Worm (Caenorhabditis elegans) whole organism, young adult: ENCODE results near the gene Y22D7AL.10.

Source experiments
- B0019.2 ChIP-seq: fragments of 200-800 bp; sonication (Bioruptor generic); conservative IDR thresholded peaks from 2 replicates; pipeline ENCODE4 v1.3.6; 2022; ENCODE audit warnings: missing genetic modification reagents, missing genetic modification characterization, missing compliant biosample characterization
- D2030.7 ChIP-seq: fragments of 200-800 bp; sonication (Bioruptor generic); IDR thresholded peaks from 2 replicates; pipeline ENCODE4 v1.3.6; 2022; ENCODE audit warnings: missing genetic modification reagents, missing genetic modification characterization, missing compliant biosample characterization
- F10E7.11 ChIP-seq: sonication (generic microtip); optimal IDR thresholded peaks from 2 replicates; lab custom pipeline; 2017; ENCODE audit warnings: mild to moderate bottlenecking, missing genetic modification characterization, moderate library complexity, missing compliant biosample characterization
- F23B12.7 ChIP-seq: sonication (generic microtip); optimal IDR thresholded peaks from 2 replicates; lab custom pipeline; 2017; ENCODE audit warnings: missing genetic modification characterization, mild to moderate bottlenecking, missing compliant biosample characterization, antibody characterized with exemption, moderate library complexity; ENCODE audit not compliant: insufficient read depth
- F37B4.10 ChIP-seq: fragments of 200-800 bp; sonication (Bioruptor generic); IDR thresholded peaks from 2 replicates; pipeline ENCODE4 v1.3.6; 2022; ENCODE audit warnings: missing genetic modification characterization, missing compliant biosample characterization
- F55B11.4 ChIP-seq: sonication (generic microtip); optimal IDR thresholded peaks from 2 replicates; lab custom pipeline; 2016; ENCODE audit warnings: missing compliant biosample characterization, missing genetic modification characterization, borderline replicate concordance; ENCODE audit not compliant: insufficient read depth
- K11D2.4 ChIP-seq: fragments of 200-800 bp; sonication (Bioruptor generic); IDR thresholded peaks from 2 replicates; pipeline ENCODE4 v1.3.6; 2022; ENCODE audit warnings: missing genetic modification reagents, missing genetic modification characterization, missing compliant biosample characterization
- T26A5.8 ChIP-seq: sonication (generic microtip); optimal IDR thresholded peaks from 2 replicates; lab custom pipeline; 2016; ENCODE audit warnings: missing genetic modification characterization, missing compliant biosample characterization
- Y79H2A.3 ChIP-seq: fragments of 200-800 bp; sonication (Bioruptor generic); conservative IDR thresholded peaks from 2 replicates; pipeline ENCODE4 v1.3.6; 2022; ENCODE audit warnings: missing genetic modification reagents, missing genetic modification characterization, missing compliant biosample characterization
- akir-1 ChIP-seq: fragments of 200-800 bp; sonication (Bioruptor generic); optimal IDR thresholded peaks from 2 replicates; lab custom pipeline; 2018; ENCODE audit warnings: mild to moderate bottlenecking, missing genetic modification characterization, moderate library complexity, missing compliant biosample characterization
- athp-1 ChIP-seq: sonication (generic microtip); optimal IDR thresholded peaks from 2 replicates; lab custom pipeline; 2017; ENCODE audit warnings: mild to moderate bottlenecking, missing genetic modification characterization, missing compliant biosample characterization
- attf-6 ChIP-seq: fragments of 200-800 bp; sonication (Bioruptor generic); IDR thresholded peaks from 2 replicates; pipeline ENCODE4 v1.3.6; 2022; ENCODE audit warnings: missing genetic modification reagents, missing genetic modification characterization, missing compliant biosample characterization
- bed-2 ChIP-seq: fragments of 200-800 bp; sonication (Bioruptor generic); IDR thresholded peaks from 2 replicates; pipeline ENCODE4 v1.3.6; 2022; ENCODE audit warnings: missing genetic modification reagents, missing genetic modification characterization, missing compliant biosample characterization
- ceh-40 ChIP-seq: fragments of 200-800 bp; sonication (Bioruptor generic); IDR thresholded peaks from 2 replicates; pipeline ENCODE4 v1.3.6; 2022; ENCODE audit warnings: missing genetic modification characterization, missing compliant biosample characterization
- ceh-58 ChIP-seq: fragments of 200-800 bp; sonication (Bioruptor generic); IDR thresholded peaks from 2 replicates; pipeline ENCODE4 v1.3.6; 2022; ENCODE audit warnings: missing genetic modification characterization, missing compliant biosample characterization
- ceh-91 ChIP-seq: fragments of 200-800 bp; sonication (Bioruptor generic); IDR thresholded peaks from 2 replicates; pipeline ENCODE4 v1.3.6; 2022; ENCODE audit warnings: missing genetic modification reagents, missing genetic modification characterization, missing compliant biosample characterization
- dpff-1 ChIP-seq: sonication (generic microtip); optimal IDR thresholded peaks from 2 replicates; lab custom pipeline; 2017; ENCODE audit warnings: mild to moderate bottlenecking, missing genetic modification characterization, missing compliant biosample characterization
- efl-1 ChIP-seq: fragments of 150-350 bp; optimal IDR thresholded peaks from 2 replicates; lab custom pipeline; 2014; ENCODE audit warnings: missing biosample characterization, missing genetic modification reagents, missing genetic modification characterization
- egl-18 ChIP-seq: fragments of 200-800 bp; sonication (Bioruptor generic); IDR thresholded peaks from 2 replicates; pipeline ENCODE4 v1.3.6; 2022; ENCODE audit warnings: missing genetic modification reagents, missing genetic modification characterization, missing compliant biosample characterization
- ekl-4 ChIP-seq: fragments of 200-800 bp; sonication (Bioruptor generic); IDR thresholded peaks from 2 replicates; pipeline ENCODE4 v1.3.6; 2022; ENCODE audit warnings: missing genetic modification reagents, missing genetic modification characterization, missing compliant biosample characterization
- fkh-3 ChIP-seq: sonication (generic microtip); optimal IDR thresholded peaks from 2 replicates; lab custom pipeline; 2016; ENCODE audit warnings: mild to moderate bottlenecking, missing genetic modification characterization, missing compliant biosample characterization
- hmg-1.2 ChIP-seq: fragments of 200-800 bp; sonication (Bioruptor generic); IDR thresholded peaks from 2 replicates; pipeline ENCODE4 v1.3.6; 2022; ENCODE audit warnings: missing genetic modification reagents, missing genetic modification characterization, missing compliant biosample characterization
- hrde-1 ChIP-seq: sonication (generic microtip); optimal IDR thresholded peaks from 2 replicates; lab custom pipeline; 2016; ENCODE audit warnings: missing genetic modification characterization, mild to moderate bottlenecking, missing compliant biosample characterization, moderate library complexity, missing genotype, missing genetic modification reagents, borderline replicate concordance
- lin-26 ChIP-seq: fragments of 200-800 bp; sonication (Bioruptor generic); IDR thresholded peaks from 2 replicates; pipeline ENCODE4 v1.3.6; 2022; ENCODE audit warnings: missing genetic modification reagents, missing genetic modification characterization, missing compliant biosample characterization
- lin-54 ChIP-seq: fragments of 200-800 bp; sonication (Bioruptor generic); optimal IDR thresholded peaks from 2 replicates; lab custom pipeline; 2018; ENCODE audit warnings: mild to moderate bottlenecking, missing genetic modification characterization, missing compliant biosample characterization
- madf-3 ChIP-seq: fragments of 200-800 bp; sonication (Bioruptor generic); IDR thresholded peaks from 2 replicates; pipeline ENCODE4 v1.3.6; 2022; ENCODE audit warnings: missing genetic modification reagents, missing genetic modification characterization, missing compliant biosample characterization
- madf-6 ChIP-seq: fragments of 200-800 bp; sonication (Bioruptor generic); IDR thresholded peaks from 2 replicates; pipeline ENCODE4 v1.3.6; 2022; ENCODE audit warnings: missing genetic modification reagents, missing genetic modification characterization, missing compliant biosample characterization
- madf-8 ChIP-seq: fragments of 200-800 bp; sonication (Bioruptor generic); conservative IDR thresholded peaks from 2 replicates; pipeline ENCODE4 v1.3.6; 2022; ENCODE audit warnings: missing genetic modification reagents, missing genetic modification characterization, missing compliant biosample characterization
- mes-4 ChIP-seq: sonication (generic microtip); optimal IDR thresholded peaks from 2 replicates; lab custom pipeline; 2016; ENCODE audit warnings: missing genotype, missing genetic modification characterization, missing compliant biosample characterization
- nfya-1 ChIP-seq: sonication (generic microtip); optimal IDR thresholded peaks from 2 replicates; lab custom pipeline; 2017; ENCODE audit warnings: antibody characterized with exemption, missing compliant biosample characterization, missing genetic modification characterization, borderline replicate concordance; ENCODE audit not compliant: insufficient read depth
- nfya-2 ChIP-seq: fragments of 200-800 bp; sonication (Bioruptor generic); IDR thresholded peaks from 2 replicates; pipeline ENCODE4 v1.3.6; 2022; ENCODE audit warnings: missing genetic modification reagents, missing genetic modification characterization, missing compliant biosample characterization
- nfyb-1 ChIP-seq: fragments of 200-800 bp; sonication (Bioruptor generic); IDR thresholded peaks from 2 replicates; pipeline ENCODE4 v1.3.6; 2022; ENCODE audit warnings: missing genetic modification reagents, missing genetic modification characterization, missing compliant biosample characterization
- nhr-179 ChIP-seq: sonication (generic microtip); optimal IDR thresholded peaks from 2 replicates; lab custom pipeline; 2016; ENCODE audit warnings: mild to moderate bottlenecking, missing genetic modification characterization, missing compliant biosample characterization
- nhr-80 ChIP-seq: sonication (generic microtip); optimal IDR thresholded peaks from 2 replicates; lab custom pipeline; 2016; ENCODE audit warnings: missing genetic modification characterization, missing compliant biosample characterization
- tbp1 ChIP-seq: fragments of 200-800 bp; sonication (Bioruptor generic); optimal IDR thresholded peaks from 2 replicates; lab custom pipeline; 2018; ENCODE audit warnings: mild to moderate bottlenecking, missing genetic modification characterization, missing compliant biosample characterization
- unc-130 ChIP-seq: sonication (generic microtip); optimal IDR thresholded peaks from 2 replicates; lab custom pipeline; 2016; ENCODE audit warnings: missing genetic modification reagents, missing genetic modification characterization, missing compliant biosample characterization
- unc-62 ChIP-seq: fragments of 150-350 bp; optimal IDR thresholded peaks from 2 replicates; lab custom pipeline; 2014; ENCODE audit warnings: missing biosample characterization, missing genetic modification reagents, missing genetic modification characterization
- zfh-2 ChIP-seq: fragments of 200-800 bp; sonication (Bioruptor generic); conservative IDR thresholded peaks from 2 replicates; pipeline ENCODE4 v1.3.6; 2022; ENCODE audit warnings: missing genetic modification reagents, missing genetic modification characterization, missing compliant biosample characterization
- zim-3 ChIP-seq: sonication (generic microtip); optimal IDR thresholded peaks from 2 replicates; lab custom pipeline; 2017; ENCODE audit warnings: mild to moderate bottlenecking, missing genetic modification characterization, moderate library complexity, missing compliant biosample characterization
- ztf-18 ChIP-seq: sonication (generic microtip); optimal IDR thresholded peaks from 2 replicates; lab custom pipeline; 2016; ENCODE audit warnings: missing genotype, mild to moderate bottlenecking, missing genetic modification characterization, missing compliant biosample characterization

Gene Y22D7AL.10

DNA sequence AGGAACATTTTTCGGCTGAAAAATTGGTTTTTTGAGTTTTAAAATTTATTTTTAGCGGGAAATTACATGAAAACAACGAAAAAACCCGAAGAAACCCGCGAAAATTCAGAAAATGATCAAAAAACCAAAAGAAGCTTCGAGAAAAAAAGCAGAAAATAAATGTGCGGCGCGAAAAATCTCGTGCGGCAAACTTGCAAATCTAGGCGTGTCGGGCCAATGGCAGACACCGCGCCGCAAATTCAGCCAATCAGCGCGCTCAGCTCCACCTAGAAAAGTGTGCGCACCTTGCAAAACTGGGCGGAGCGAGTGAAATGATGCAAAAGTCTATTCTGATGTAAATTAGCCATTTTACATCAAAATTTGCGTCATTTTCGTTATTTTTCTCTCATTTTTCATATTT lies at the start of gene Y22D7AL.10 (continued):
- TF ChIP-seq K11D2.4 (GFP tag; lab: Robert Waterston, UW) (peak; percentile 97), nfya-1 (tag; lab: Kevin White, UChicago) (no peak), tbp1 (GFP tag; lab: Kevin White, UChicago) (peak; percentile 80), T26A5.8 (tag; lab: Kevin White, UChicago) (peak; percentile 73), unc-130 (GFP tag; lab: Kevin White, UChicago) (peak; percentile 98), hrde-1 (peak; percentile 96), B0019.2 (GFP tag; lab: Robert Waterston, UW) (peak; percentile 91), ceh-58 (GFP tag; lab: Robert Waterston, UW) (no peak; the same call in 1 of the 2 replicates), mes-4 (tag; lab: Kevin White, UChicago) (peak; percentile 56), attf-6 (GFP tag; lab: Robert Waterston, UW) (peak; percentile 87), ztf-18 (tag; lab: Kevin White, UChicago) (peak; percentile 77), nhr-179 (tag; lab: Kevin White, UChicago) (no peak), bed-2 (GFP tag; lab: Robert Waterston, UW) (peak; percentile 95), ceh-40 (GFP tag; lab: Robert Waterston, UW) (0 out of 2 replicates have a peak, but pooled peaks have one; percentile 44), zfh-2 (GFP tag; lab: Robert Waterston, UW) (peak; percentile 99), efl-1 (GFP tag; lab: Kevin White, UChicago) (peak; percentile 94), D2030.7 (GFP tag; lab: Robert Waterston, UW) (peak; percentile 99), athp-1 (tag; lab: Kevin White, UChicago) (peak; percentile 99), lin-26 (peak; percentile 81), lin-54 (GFP tag; lab: Kevin White, UChicago) (peak; percentile 98), ceh-91 (GFP tag; lab: Robert Waterston, UW) (peak; percentile 96), madf-8 (GFP tag; lab: Robert Waterston, UW) (peak; percentile 92), F23B12.7 (peak; percentile 91), fkh-3 (tag; lab: Kevin White, UChicago) (peak; percentile 69), zim-3 (peak; percentile 93), F10E7.11 (tag; lab: Kevin White, UChicago) (peak; percentile 96), madf-3 (GFP tag; lab: Robert Waterston, UW) (peak; percentile 96), F55B11.4 (tag; lab: Kevin White, UChicago) (no peak), F37B4.10 (GFP tag; lab: Robert Waterston, UW) (peak; percentile 96), madf-6 (GFP tag; lab: Robert Waterston, UW) (peak; percentile 97), egl-18 (GFP tag; lab: Robert Waterston, UW) (peak; percentile 90)

DNA sequence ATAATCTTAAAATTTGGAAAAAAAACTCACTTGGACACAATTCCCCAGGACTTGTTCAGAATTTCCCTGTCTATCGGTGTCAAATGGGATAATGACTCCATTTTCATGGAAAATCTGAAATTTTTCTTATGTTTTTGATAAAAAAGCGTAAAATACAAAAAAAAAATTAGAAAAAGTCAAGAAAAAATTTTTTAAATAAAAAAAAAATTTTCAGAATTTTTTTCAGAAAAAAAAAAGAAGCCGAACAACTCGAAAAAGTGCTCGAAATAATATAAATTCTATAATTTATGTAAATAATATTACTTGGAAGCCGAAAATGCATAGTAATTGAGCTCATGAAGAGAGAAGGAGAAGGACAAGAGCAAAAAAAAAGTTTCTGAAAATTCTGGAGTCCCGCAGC lies 49.8 kb upstream of the Y22D7AL.10 start, which contains the start of gene glb-30:
TSS of gene glb-30 (minus strand) at position 101 of the 400 bp plus-strand sequence.
- TF ChIP-seq nhr-80 (no peak), unc-62 (GFP tag; lab: Kevin White, UChicago) (no peak), nfyb-1 (no peak), nfya-2 (GFP tag; lab: Robert Waterston, UW) (no peak), akir-1 (GFP tag; lab: Kevin White, UChicago) (no peak), ekl-4 (GFP tag; lab: Robert Waterston, UW) (no peak), ztf-18 (tag; lab: Kevin White, UChicago) (no peak), Y79H2A.3 (GFP tag; lab: Robert Waterston, UW) (no peak), efl-1 (GFP tag; lab: Kevin White, UChicago) (no peak), hmg-1.2 (GFP tag; lab: Robert Waterston, UW) (no peak), dpff-1 (tag; lab: Kevin White, UChicago) (no peak), attf-6 (GFP tag; lab: Robert Waterston, UW) (no peak)
